Worm (Caenorhabditis elegans): Measurements from ENCODE around the gene F26G1.2.
A peak's percentile ranks its signal among the peaks of the same experiment; 100 is the strongest.

The F26G1.2 gene

DNA sequence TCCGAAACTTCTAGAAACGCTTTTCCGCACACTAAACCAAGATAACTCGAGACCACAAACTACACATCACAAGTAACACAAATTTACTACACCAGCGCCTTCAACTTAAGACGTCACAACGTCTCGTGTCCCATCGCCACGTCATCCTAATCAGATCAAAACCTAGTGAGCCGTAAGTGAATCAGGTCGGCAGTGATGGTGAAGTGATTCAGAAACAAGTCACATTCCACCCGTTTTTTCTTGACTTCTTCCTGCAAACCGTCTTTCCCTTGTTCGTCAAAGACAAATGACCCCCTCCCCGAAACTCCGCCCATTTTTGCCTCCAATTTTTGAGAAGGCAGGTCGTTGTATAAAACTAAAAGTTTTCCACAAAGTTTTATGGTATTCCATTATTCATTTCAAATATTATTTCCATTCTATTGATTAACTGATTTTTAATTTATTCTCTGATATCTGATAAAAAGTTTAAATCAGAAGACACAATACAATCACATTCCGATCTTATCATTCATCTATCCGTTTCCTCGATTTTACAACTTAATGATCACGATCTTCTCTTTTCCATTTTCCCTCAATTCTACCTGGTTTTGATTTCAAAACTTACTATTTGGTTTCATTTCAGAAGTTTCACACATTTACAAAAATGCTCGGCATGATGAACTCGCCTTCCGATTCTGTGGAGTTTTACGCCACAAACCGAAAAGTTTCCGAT is at the start of gene F26G1.2:
Gene F26G1.2, plus strand, starts transcription at position 508 of the 712 bp plus-strand sequence.
- TF ChIP-seq ceh-19 (GFP tag; optimal IDR thresholded peaks at IDR 0.05) (no peak), fax-1 (tag; optimal IDR thresholded peaks at IDR 0.05) (no peak), ceh-22 (tag; optimal IDR thresholded peaks at IDR 0.05) (no peak), sdc-2 (tag; optimal IDR thresholded peaks at IDR 0.05) (no peak), syd-9 (tag; optimal IDR thresholded peaks at IDR 0.05) (no peak), ceh-6 (GFP tag; optimal IDR thresholded peaks at IDR 0.05) (no peak), hlh-6 (tag; optimal IDR thresholded peaks at IDR 0.05) (no peak)

DNA sequence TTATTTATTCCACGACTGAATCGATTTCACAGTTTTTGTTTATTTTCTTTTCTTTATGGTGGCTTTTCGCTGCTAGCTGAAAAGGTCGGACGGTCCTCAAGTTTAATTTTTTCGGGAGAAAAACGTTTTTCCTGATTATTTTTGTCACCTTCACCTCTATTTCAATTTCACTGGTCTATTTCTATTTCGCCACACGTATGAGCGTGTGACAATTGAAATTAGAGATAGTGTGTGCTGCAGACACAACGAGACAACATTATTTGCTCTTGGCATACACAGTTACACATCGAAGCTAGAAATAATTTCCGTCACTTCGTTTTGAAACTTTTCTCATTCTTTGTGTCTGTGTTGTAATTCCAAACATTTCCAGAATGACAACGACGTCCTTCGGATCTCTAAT is 47.2 kb upstream of the F26G1.2 start, which contains the start of gene F41C3.8:
Gene F41C3.8, plus strand, starts transcription at position 371 of the 400 bp plus-strand sequence.
- TF ChIP-seq unc-3 (GFP tag; conservative IDR thresholded peaks at IDR 0.05) (no peak), unc-3 (tag; optimal IDR thresholded peaks at IDR 0.05) (no peak), hlh-8 (tag; optimal IDR thresholded peaks at IDR 0.05) (no peak), tbx-2 (tag; optimal IDR thresholded peaks at IDR 0.05) (no peak), sox-4 (tag; optimal IDR thresholded peaks at IDR 0.05) (no peak), pqm-1 (tag; optimal IDR thresholded peaks at IDR 0.05) (no peak), eyg-1 (tag; optimal IDR thresholded peaks at IDR 0.05) (no peak)

DNA sequence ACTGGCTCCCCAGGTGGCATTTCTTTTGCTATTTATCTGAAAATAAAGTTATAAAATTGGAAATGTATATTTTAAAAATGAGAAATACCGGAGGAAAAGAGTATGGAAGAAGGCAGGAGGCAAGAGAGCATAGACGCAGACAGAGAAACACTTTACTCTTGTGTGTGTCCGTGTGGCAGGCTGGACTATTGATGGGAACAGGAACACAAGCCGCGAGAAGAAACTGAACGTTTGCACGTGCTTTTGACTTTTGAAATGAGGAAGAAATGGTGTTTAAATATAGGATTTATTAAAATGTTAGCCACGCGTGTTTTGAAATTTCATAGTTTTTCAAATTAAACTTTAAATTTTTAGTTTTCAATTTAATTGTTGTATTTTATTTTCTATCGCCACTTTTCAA is 36.8 kb upstream of the F26G1.2 start, which contains the start of gene F10G7.10:
Gene F10G7.10, minus strand, starts transcription at position 145 of the 400 bp plus-strand sequence.
- TF ChIP-seq ceh-22 (tag; optimal IDR thresholded peaks at IDR 0.05) (no peak), lin-11 (tag; optimal IDR thresholded peaks at IDR 0.05) (no peak), dmd-4 (tag; optimal IDR thresholded peaks at IDR 0.05; ENCODE audit: borderline replicate concordance) (no peak), hlh-30 (tag; optimal IDR thresholded peaks at IDR 0.05; ENCODE audit: insufficient read depth) (no peak), fkh-6 (tag; optimal IDR thresholded peaks at IDR 0.05) (no peak), hlh-13 (GFP tag; optimal IDR thresholded peaks at IDR 0.05) (no peak), ceh-45 (GFP tag; IDR thresholded peaks at IDR 0.05) (no peak)

DNA sequence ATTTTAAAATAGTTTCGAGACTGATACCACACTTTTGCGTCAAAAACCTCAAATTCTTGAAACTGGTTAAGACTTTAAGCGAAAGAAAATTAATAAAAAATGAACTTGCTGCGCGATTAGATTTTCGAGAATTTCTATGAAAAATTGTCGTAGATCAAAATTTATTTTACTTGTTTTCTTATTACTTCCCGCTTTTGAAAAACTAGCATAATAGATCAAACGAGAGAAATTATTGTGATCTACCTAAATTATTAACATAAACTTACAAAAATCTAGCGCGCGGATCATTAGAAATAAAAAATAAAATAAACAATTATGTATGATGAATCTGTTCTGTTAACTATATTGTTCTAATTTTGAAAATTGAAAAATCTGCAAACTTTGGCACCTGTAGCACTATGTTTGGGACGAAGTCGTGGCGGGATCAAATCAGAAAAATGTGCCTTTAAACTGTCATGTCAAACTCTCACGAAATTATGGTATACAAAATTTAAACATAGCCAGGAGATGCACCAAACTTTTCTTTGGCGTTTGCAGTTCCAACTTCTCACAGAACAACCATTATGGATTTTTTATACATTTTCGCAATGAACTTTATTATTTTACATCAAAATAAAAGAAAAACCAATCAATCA is 36.0 kb upstream of the F26G1.2 start:
- TF ChIP-seq syd-9 (tag; optimal IDR thresholded peaks at IDR 0.05) (no peak), ceh-30 (tag; optimal IDR thresholded peaks at IDR 0.05) (no peak), pax-1 (tag; optimal IDR thresholded peaks at IDR 0.05) (no peak), unc-3 (GFP tag; conservative IDR thresholded peaks at IDR 0.05) (no peak), unc-3 (tag; optimal IDR thresholded peaks at IDR 0.05) (no peak), ceh-6 (GFP tag; optimal IDR thresholded peaks at IDR 0.05) (no peak), ztf-16 (tag; optimal IDR thresholded peaks at IDR 0.05) (no peak), dmd-4 (tag; optimal IDR thresholded peaks at IDR 0.05; ENCODE audit: borderline replicate concordance) (no peak), ets-4 (tag; optimal IDR thresholded peaks at IDR 0.05) (no peak)

DNA sequence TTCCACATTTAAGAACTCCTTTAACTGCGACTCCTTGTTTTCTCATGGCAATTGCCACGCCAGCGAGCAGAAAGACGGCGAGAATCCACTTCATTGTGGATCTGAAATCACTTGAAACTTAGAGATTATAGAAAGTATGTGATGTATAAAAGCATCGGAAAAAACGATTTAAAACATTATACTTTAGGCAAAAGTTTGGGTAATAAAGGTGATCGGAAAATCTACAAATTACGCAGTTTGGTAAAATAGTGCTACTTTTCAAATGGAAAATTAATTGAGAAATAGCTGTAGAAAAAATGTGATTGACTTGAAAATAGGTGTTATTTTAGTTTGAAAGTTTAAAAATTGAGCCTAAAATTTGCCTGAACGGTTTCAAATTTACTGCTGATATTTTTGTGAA is 35.1 kb upstream of the F26G1.2 start, which contains the start of gene ttr-41:
Gene ttr-41, minus strand, starts transcription at position 101 of the 400 bp plus-strand sequence.
- TF ChIP-seq ceh-14 (tag; optimal IDR thresholded peaks at IDR 0.05) (no peak), mec-3 (tag; optimal IDR thresholded peaks at IDR 0.05; ENCODE audit: borderline replicate concordance) (no peak), odd-2 (tag; optimal IDR thresholded peaks at IDR 0.05) (no peak), pat-9 (tag; optimal IDR thresholded peaks at IDR 0.05) (no peak)

DNA sequence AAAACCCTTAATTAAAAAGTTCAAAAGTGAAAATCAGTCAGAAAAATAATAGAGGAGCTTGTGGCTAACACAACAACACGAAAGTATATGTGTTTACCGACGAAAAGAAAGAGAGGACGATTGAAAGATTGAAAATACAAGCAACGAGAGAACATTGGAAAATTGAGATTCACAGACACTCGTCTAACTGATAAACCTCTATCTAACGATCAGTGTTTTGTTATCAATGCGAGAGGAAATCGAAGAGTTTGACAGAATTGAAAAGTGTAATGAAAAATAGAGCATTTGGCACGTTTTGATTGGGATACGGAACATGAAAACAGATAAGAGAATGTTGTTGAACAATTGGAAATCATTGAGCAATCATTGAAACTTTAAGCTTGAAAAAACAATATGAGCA is 34.2 kb upstream of the F26G1.2 start:
- TF ChIP-seq elt-2 (tag; optimal IDR thresholded peaks at IDR 0.05) = peak; percentile 93
- no peak for TF ChIP-seq ttx-3 (tag; optimal IDR thresholded peaks at IDR 0.05)
